Worm (Caenorhabditis elegans) whole organism, early embryonic: ENCODE data around the gene M03C11.6.

Experiments used
- F13C5.2 ChIP-seq: sonication (generic microtip); optimal IDR thresholded peaks from 2 replicates; lab custom pipeline; 2017; ENCODE audit warnings: mild to moderate bottlenecking, missing genetic modification characterization, inconsistent platforms, missing compliant biosample characterization
- aly-1 ChIP-seq: sonication (generic microtip); optimal IDR thresholded peaks from 2 replicates; lab custom pipeline; 2016; ENCODE audit warnings: missing genetic modification characterization, missing compliant biosample characterization
- ama-1 ChIP-seq: fragments of 150-350 bp; optimal IDR thresholded peaks from 2 replicates; lab custom pipeline; 2014
- ceh-13 ChIP-seq: fragments of 200-800 bp; sonication (Bioruptor generic); optimal IDR thresholded peaks from 2 replicates; lab custom pipeline; 2018; ENCODE audit warnings: mild to moderate bottlenecking, missing genetic modification characterization, missing compliant biosample characterization
- ets-7 ChIP-seq: sonication (generic microtip); optimal IDR thresholded peaks from 2 replicates; lab custom pipeline; 2016; ENCODE audit warnings: missing genotype, missing genetic modification characterization, missing compliant biosample characterization
- flt-1 ChIP-seq: fragments of 200-800 bp; sonication (Bioruptor generic); IDR thresholded peaks from 2 replicates; pipeline ENCODE4 v1.3.6; 2022; ENCODE audit warnings: missing genetic modification characterization, missing compliant biosample characterization
- hmbx-1 ChIP-seq: sonication (generic microtip); optimal IDR thresholded peaks from 2 replicates; lab custom pipeline; 2016; ENCODE audit warnings: mild to moderate bottlenecking, missing genetic modification characterization, missing compliant biosample characterization
- hnd-1 ChIP-seq: sonication (generic microtip); optimal IDR thresholded peaks from 2 replicates; lab custom pipeline; 2016; ENCODE audit warnings: missing genetic modification characterization, missing compliant biosample characterization
- scrt-1 ChIP-seq: fragments of 200-800 bp; sonication (Bioruptor generic); IDR thresholded peaks from 2 replicates; pipeline ENCODE4 v1.3.6; 2022; ENCODE audit warnings: missing genetic modification characterization, missing compliant biosample characterization
- tbx-11 ChIP-seq: fragments of 200-800 bp; sonication (Bioruptor generic); IDR thresholded peaks from 2 replicates; pipeline ENCODE4 v1.3.6; 2022; ENCODE audit warnings: missing genetic modification characterization, missing compliant biosample characterization

DNA sequence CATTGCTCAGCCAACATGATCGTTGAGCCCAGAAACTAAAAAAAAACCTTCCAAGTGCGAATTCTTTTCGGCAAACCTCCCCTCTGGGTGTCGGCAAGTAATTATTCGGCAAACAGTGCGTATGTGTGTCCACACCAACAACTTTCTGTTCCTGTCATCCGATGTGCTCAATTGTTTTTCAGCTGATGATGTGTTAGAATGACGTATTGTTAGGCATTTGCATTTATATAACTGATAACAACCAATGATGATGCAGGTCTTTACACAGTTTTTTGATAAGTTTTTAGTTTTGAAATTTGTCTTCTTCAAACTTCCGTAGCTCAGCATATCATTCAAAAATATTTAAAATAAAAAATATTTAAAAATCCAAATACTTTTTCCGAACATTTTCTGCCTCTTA lies 44.9 kb downstream of the M03C11.6 start:
- TF ChIP-seq scrt-1 (GFP tag; lab: Robert Waterston, UW) (no peak), ama-1 (lab: Kevin White, UChicago) (no peak), ceh-13 (GFP tag; lab: Kevin White, UChicago) (no peak), F13C5.2 (tag; lab: Kevin White, UChicago) (no peak), hmbx-1 (tag; lab: Kevin White, UChicago) (no peak), aly-1 (tag; lab: Kevin White, UChicago) (no peak), tbx-11 (GFP tag; lab: Robert Waterston, UW) (no peak), hnd-1 (tag; lab: Kevin White, UChicago) (no peak), flt-1 (GFP tag; lab: Robert Waterston, UW) (no peak), ets-7 (tag; lab: Kevin White, UChicago) (no peak)
